Fruit fly (Drosophila melanogaster) whole organism, embryonic: ENCODE data around the gene Nadsyn.
A peak's percentile ranks its signal among the peaks of the same experiment; 100 is the strongest.

Experiments used
- B-H2 ChIP-seq: fragments of 200-800 bp; sonication (Bioruptor generic); optimal IDR thresholded peaks from 2 replicates; lab custom pipeline; 2018; ENCODE audit warnings: missing biosample characterization, mild to moderate bottlenecking, missing genetic modification characterization
- CG10209 ChIP-seq: fragments of 200-800 bp; sonication (Bioruptor generic); optimal IDR thresholded peaks from 3 replicates; lab custom pipeline; 2017; ENCODE audit warnings: missing biosample characterization, mild to moderate bottlenecking, missing genetic modification characterization, missing genetic modification reagents
- CG10462 ChIP-seq: fragments of 200-800 bp; sonication (Bioruptor generic); optimal IDR thresholded peaks from 2 replicates; lab custom pipeline; 2016; ENCODE audit warnings: missing biosample characterization, missing genetic modification characterization
- CG11398 ChIP-seq: fragments of 200-800 bp; sonication (Bioruptor generic); optimal IDR thresholded peaks from 2 replicates; lab custom pipeline; 2016; ENCODE audit warnings: missing biosample characterization, missing genetic modification characterization
- CG11504 ChIP-seq: fragments of 200-800 bp; sonication (Bioruptor generic); optimal IDR thresholded peaks from 3 replicates; lab custom pipeline; 2019; ENCODE audit warnings: missing biosample characterization, mild to moderate bottlenecking, missing genetic modification characterization, moderate library complexity
- CG12219 ChIP-seq: fragments of 200-800 bp; sonication (Bioruptor generic); optimal IDR thresholded peaks from 3 replicates; lab custom pipeline; 2018; ENCODE audit warnings: missing biosample characterization, mild to moderate bottlenecking, missing genetic modification characterization
- CG12391 ChIP-seq: fragments of 200-800 bp; sonication (Bioruptor generic); optimal IDR thresholded peaks from 3 replicates; lab custom pipeline; 2018; ENCODE audit warnings: missing biosample characterization, mild to moderate bottlenecking, missing genetic modification characterization, moderate library complexity
- CG15696 ChIP-seq: fragments of 200-800 bp; sonication (Bioruptor generic); optimal IDR thresholded peaks from 2 replicates; lab custom pipeline; 2019; ENCODE audit warnings: missing biosample characterization, mild to moderate bottlenecking, missing genetic modification characterization, moderate library complexity
- CG1603 ChIP-seq: fragments of 200-800 bp; sonication (Bioruptor generic); optimal IDR thresholded peaks from 2 replicates; lab custom pipeline; 2019; ENCODE audit warnings: missing biosample characterization, mild to moderate bottlenecking, missing genetic modification characterization, moderate library complexity
- CG17328 ChIP-seq: fragments of 200-800 bp; sonication (Bioruptor generic); IDR thresholded peaks from 2 replicates; pipeline ENCODE4 v1.3.6; 2022; ENCODE audit warnings: missing biosample characterization, missing genetic modification characterization
- CG17802 ChIP-seq: fragments of 200-800 bp; sonication (Bioruptor generic); optimal IDR thresholded peaks from 2 replicates; lab custom pipeline; 2018; ENCODE audit warnings: missing biosample characterization, mild to moderate bottlenecking, missing genetic modification characterization, moderate library complexity
- CG2678 ChIP-seq: fragments of 200-800 bp; sonication (Bioruptor generic); optimal IDR thresholded peaks from 3 replicates; lab custom pipeline; 2019; ENCODE audit warnings: missing biosample characterization, mild to moderate bottlenecking, missing genetic modification characterization, moderate library complexity
- CG34422 ChIP-seq: fragments of 200-800 bp; sonication (Bioruptor generic); IDR thresholded peaks from 3 replicates; pipeline ENCODE4 v1.3.6; 2022; ENCODE audit warnings: missing biosample characterization, missing genetic modification characterization
- CG3847 ChIP-seq: fragments of 200-800 bp; sonication (Bioruptor generic); IDR thresholded peaks from 2 replicates; pipeline ENCODE4 v1.3.6; 2022; ENCODE audit warnings: missing biosample characterization, missing genetic modification characterization
- CG42726 ChIP-seq: fragments of 200-800 bp; sonication (Bioruptor generic); IDR thresholded peaks from 2 replicates; pipeline ENCODE4 v1.3.6; 2022; ENCODE audit warnings: missing biosample characterization, missing genetic modification characterization; ENCODE audit not compliant: partially characterized antibody
- CG4328 ChIP-seq: fragments of 200-800 bp; sonication (Bioruptor generic); optimal IDR thresholded peaks from 3 replicates; lab custom pipeline; 2017; ENCODE audit warnings: missing biosample characterization, missing genetic modification reagents, missing genetic modification characterization
- CG6765 ChIP-seq: fragments of 200-800 bp; sonication (Bioruptor generic); optimal IDR thresholded peaks from 3 replicates; lab custom pipeline; 2017; ENCODE audit warnings: missing biosample characterization, mild to moderate bottlenecking, missing genetic modification characterization
- CG6791 ChIP-seq: fragments of 200-800 bp; sonication (Bioruptor generic); IDR thresholded peaks from 3 replicates; pipeline ENCODE4 v1.3.6; 2022; ENCODE audit warnings: missing biosample characterization, missing genetic modification characterization; ENCODE audit not compliant: partially characterized antibody
- CG7786 ChIP-seq: fragments of 200-800 bp; sonication (Bioruptor generic); optimal IDR thresholded peaks from 2 replicates; lab custom pipeline; 2016; ENCODE audit warnings: missing biosample characterization, missing genetic modification characterization
- CG7928 ChIP-seq: fragments of 200-800 bp; sonication (Bioruptor generic); optimal IDR thresholded peaks from 2 replicates; lab custom pipeline; 2017; ENCODE audit warnings: missing biosample characterization, mild to moderate bottlenecking, missing genetic modification characterization
- CG7963 ChIP-seq: fragments of 200-800 bp; sonication (Bioruptor generic); IDR thresholded peaks from 3 replicates; pipeline ENCODE4 v1.3.6; 2022; ENCODE audit warnings: missing biosample characterization, missing genetic modification characterization; ENCODE audit not compliant: partially characterized antibody
- Deaf1 ChIP-seq: fragments of 200-800 bp; optimal IDR thresholded peaks from 3 replicates; lab custom pipeline; 2019; ENCODE audit warnings: missing biosample characterization, mild to moderate bottlenecking, missing genetic modification characterization, moderate library complexity
- Dip3 ChIP-seq: fragments of 200-800 bp; sonication (Bioruptor generic); optimal IDR thresholded peaks from 3 replicates; lab custom pipeline; 2016; ENCODE audit warnings: missing biosample characterization, missing genetic modification characterization
- Fer1 ChIP-seq: fragments of 200-800 bp; sonication (Bioruptor generic); optimal IDR thresholded peaks from 2 replicates; lab custom pipeline; 2017; ENCODE audit warnings: missing biosample characterization, mild to moderate bottlenecking, missing genetic modification characterization
- Hand ChIP-seq: fragments of 200-800 bp; sonication (Bioruptor generic); optimal IDR thresholded peaks from 2 replicates; lab custom pipeline; 2017; ENCODE audit warnings: mild to moderate bottlenecking, missing biosample characterization, missing genetic modification reagents, missing genetic modification characterization
- HmgD ChIP-seq: fragments of 200-800 bp; sonication (Bioruptor generic); optimal IDR thresholded peaks from 3 replicates; lab custom pipeline; 2016; ENCODE audit warnings: missing biosample characterization, missing genetic modification characterization
- HmgZ ChIP-seq: fragments of 200-800 bp; sonication (Bioruptor generic); optimal IDR thresholded peaks from 2 replicates; lab custom pipeline; 2018; ENCODE audit warnings: missing biosample characterization, mild to moderate bottlenecking, missing genetic modification characterization
- NC2β ChIP-seq: fragments of 200-800 bp; sonication (Bioruptor generic); optimal IDR thresholded peaks from 2 replicates; lab custom pipeline; 2016; ENCODE audit warnings: missing biosample characterization, missing genetic modification characterization
- Nf-YA ChIP-seq: fragments of 200-800 bp; sonication (Bioruptor generic); IDR thresholded peaks from 2 replicates; pipeline ENCODE4 v1.3.6; 2022; ENCODE audit warnings: missing biosample characterization, missing genetic modification characterization
- Nf-YC ChIP-seq: fragments of 200-800 bp; optimal IDR thresholded peaks from 3 replicates; lab custom pipeline; 2019; ENCODE audit warnings: missing biosample characterization, mild to moderate bottlenecking, missing genetic modification characterization, moderate library complexity
- PHDP ChIP-seq: fragments of 200-800 bp; sonication (Bioruptor generic); optimal IDR thresholded peaks from 3 replicates; lab custom pipeline; 2018; ENCODE audit warnings: missing biosample characterization, mild to moderate bottlenecking, missing genetic modification characterization, moderate library complexity
- YL-1 ChIP-seq: fragments of 200-800 bp; sonication (Bioruptor generic); optimal IDR thresholded peaks from 3 replicates; lab custom pipeline; 2017; ENCODE audit warnings: missing biosample characterization, mild to moderate bottlenecking, missing genetic modification characterization
- cg ChIP-seq: fragments of 200-800 bp; sonication (Bioruptor generic); optimal IDR thresholded peaks from 3 replicates; lab custom pipeline; 2019; ENCODE audit warnings: missing biosample characterization, mild to moderate bottlenecking, missing genetic modification characterization, moderate library complexity
- croc ChIP-seq: fragments of 200-800 bp; sonication (Bioruptor generic); conservative IDR thresholded peaks from 3 replicates; pipeline ENCODE4 v1.3.6; 2022; ENCODE audit warnings: missing biosample characterization, missing genetic modification characterization
- en ChIP-seq: fragments of 200-800 bp; sonication (Bioruptor generic); optimal IDR thresholded peaks from 2 replicates; lab custom pipeline; 2016; ENCODE audit warnings: missing biosample characterization, missing genetic modification characterization
- ftz-f1 ChIP-seq: fragments of 200-800 bp; sonication (Bioruptor generic); optimal IDR thresholded peaks from 2 replicates; lab custom pipeline; 2016; ENCODE audit warnings: missing biosample characterization, missing genetic modification characterization
- her ChIP-seq: fragments of 200-800 bp; sonication (Bioruptor generic); optimal IDR thresholded peaks from 2 replicates; lab custom pipeline; 2016; ENCODE audit warnings: missing biosample characterization, missing genetic modification characterization
- jing ChIP-seq: fragments of 200-800 bp; sonication (Bioruptor generic); optimal IDR thresholded peaks from 2 replicates; lab custom pipeline; 2018; ENCODE audit warnings: missing biosample characterization, mild to moderate bottlenecking, missing genetic modification characterization
- ken ChIP-seq: fragments of 200-800 bp; sonication (Bioruptor generic); IDR thresholded peaks from 3 replicates; pipeline ENCODE4 v1.3.6; 2022; ENCODE audit warnings: missing biosample characterization, missing genetic modification characterization
- lmd ChIP-seq: fragments of 200-800 bp; sonication (Bioruptor generic); IDR thresholded peaks from 2 replicates; pipeline ENCODE4 v1.3.6; 2022; ENCODE audit warnings: missing biosample characterization, missing genetic modification characterization
- nom ChIP-seq: fragments of 200-800 bp; sonication (Bioruptor generic); optimal IDR thresholded peaks from 2 replicates; lab custom pipeline; 2017; ENCODE audit warnings: missing biosample characterization, missing genetic modification characterization, mild to moderate bottlenecking, moderate library complexity, missing genetic modification reagents
- phol ChIP-seq: fragments of 200-800 bp; sonication (Bioruptor generic); optimal IDR thresholded peaks from 3 replicates; lab custom pipeline; 2018; ENCODE audit warnings: missing biosample characterization, mild to moderate bottlenecking, missing genetic modification characterization, moderate library complexity
- repo ChIP-seq: fragments of 200-800 bp; sonication (Bioruptor generic); optimal IDR thresholded peaks from 2 replicates; lab custom pipeline; 2016; ENCODE audit warnings: missing biosample characterization, missing genetic modification characterization
- scrt ChIP-seq: fragments of 200-800 bp; sonication (Bioruptor generic); optimal IDR thresholded peaks from 2 replicates; lab custom pipeline; 2018; ENCODE audit warnings: missing biosample characterization, mild to moderate bottlenecking, missing genetic modification characterization, moderate library complexity
- sima ChIP-seq: fragments of 200-800 bp; sonication (Bioruptor generic); optimal IDR thresholded peaks from 2 replicates; lab custom pipeline; 2016; ENCODE audit warnings: missing biosample characterization, missing genetic modification characterization
- sqz ChIP-seq: fragments of 200-800 bp; sonication (Bioruptor generic); optimal IDR thresholded peaks from 3 replicates; lab custom pipeline; 2018; ENCODE audit warnings: missing biosample characterization, mild to moderate bottlenecking, missing genetic modification characterization
- stwl ChIP-seq: fragments of 200-800 bp; sonication (Bioruptor generic); optimal IDR thresholded peaks from 3 replicates; lab custom pipeline; 2018; ENCODE audit warnings: missing biosample characterization, mild to moderate bottlenecking, missing genetic modification characterization, moderate library complexity
- sug ChIP-seq: fragments of 200-800 bp; optimal IDR thresholded peaks from 2 replicates; lab custom pipeline; 2019; ENCODE audit warnings: missing biosample characterization, mild to moderate bottlenecking, missing genetic modification characterization, moderate library complexity
- tna ChIP-seq: fragments of 200-800 bp; sonication (Bioruptor generic); IDR thresholded peaks from 2 replicates; pipeline ENCODE4 v1.3.6; 2022; ENCODE audit warnings: missing biosample characterization, missing genetic modification characterization; ENCODE audit not compliant: partially characterized antibody
- wek ChIP-seq: fragments of 200-800 bp; sonication (Bioruptor generic); optimal IDR thresholded peaks from 3 replicates; lab custom pipeline; 2018; ENCODE audit warnings: missing biosample characterization, mild to moderate bottlenecking, missing genetic modification characterization, moderate library complexity

Gene Nadsyn

DNA sequence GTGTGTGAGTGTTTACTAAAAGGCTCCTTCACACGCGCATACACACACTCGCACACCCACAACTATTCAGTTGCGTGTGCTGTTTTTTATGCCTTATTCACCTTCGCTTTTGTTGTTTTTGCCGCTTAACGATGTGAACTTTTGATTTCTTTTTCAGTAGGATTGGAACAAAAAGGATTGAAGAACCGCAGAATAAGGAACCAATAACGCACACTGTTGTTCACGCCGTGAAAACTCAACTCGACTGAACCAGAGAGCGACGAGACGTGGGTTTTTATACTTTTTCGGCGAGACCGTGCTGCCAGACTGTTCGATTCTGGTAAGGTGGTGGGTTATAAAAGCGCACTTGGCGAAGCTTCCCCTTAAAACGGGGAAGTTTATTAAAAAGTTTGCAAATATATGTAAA is 37.1 kb upstream of the Nadsyn start, which contains the start of gene Pdcd4 (continued):
- peak; percentile 40 for TF ChIP-seq NC2β
- TF ChIP-seq ftz-f1 (GFP tag; lab: Kevin White, UChicago) = peak; percentile 3
- TF ChIP-seq CG7963 (GFP tag; lab: Robert Waterston, UW) = no peak
- TF ChIP-seq PHDP (tag; lab: Kevin White, UChicago) = no peak
- TF ChIP-seq sug (tag; lab: Kevin White, UChicago) = peak; percentile 25
- peak; percentile 59; the same call in 1 of the 2 replicates for TF ChIP-seq tna
- no peak for TF ChIP-seq CG7786 (GFP tag; lab: Kevin White, UChicago)
- peak; percentile 47 for TF ChIP-seq cg
- TF ChIP-seq CG34422 = peak; percentile 22; the same call in 1 of the 3 replicates
- TF ChIP-seq CG1603 (tag; lab: Kevin White, UChicago) = peak; percentile 31
- TF ChIP-seq CG2678 (tag; lab: Kevin White, UChicago) = peak; percentile 31
- TF ChIP-seq B-H2 = peak; percentile 11
- TF ChIP-seq jing (GFP tag; lab: Kevin White, UChicago) = no peak
- no peak for TF ChIP-seq CG10462 (GFP tag; lab: Kevin White, UChicago)
- TF ChIP-seq scrt (GFP tag; lab: Kevin White, UChicago) = peak; percentile 52
- no peak for TF ChIP-seq CG7928 (GFP tag; lab: Kevin White, UChicago)
- peak; percentile 18 for TF ChIP-seq Fer1 (GFP tag; lab: Kevin White, UChicago)
- no peak for TF ChIP-seq croc (GFP tag; lab: Robert Waterston, UW)
- peak; percentile 46; the same call in 1 of the 3 replicates for TF ChIP-seq ken (GFP tag; lab: Robert Waterston, UW)
- no peak for TF ChIP-seq en (GFP tag; lab: Kevin White, UChicago)
- peak; percentile 7 for TF ChIP-seq CG11504 (tag; lab: Kevin White, UChicago)
- peak; percentile 11 for TF ChIP-seq CG10209 (GFP tag; lab: Kevin White, UChicago)
- peak; percentile 0 for TF ChIP-seq Nf-YC
- TF ChIP-seq HmgZ (tag; lab: Kevin White, UChicago) = peak; percentile 4
- peak; percentile 22; the same call in 1 of the 2 replicates for TF ChIP-seq CG17328 (GFP tag; lab: Robert Waterston, UW)
- TF ChIP-seq CG6765 (GFP tag; lab: Kevin White, UChicago) = no peak
- peak; percentile 3 for TF ChIP-seq HmgD (GFP tag; lab: Kevin White, UChicago)
- TF ChIP-seq CG6791 (GFP tag; lab: Robert Waterston, UW) = peak; percentile 52; the same call in 1 of the 3 replicates
- peak; percentile 6 for TF ChIP-seq CG12391
- TF ChIP-seq Nf-YA (GFP tag; lab: Robert Waterston, UW) = 0 out of 2 replicates have a peak, but pooled peaks have one; percentile 31
- TF ChIP-seq CG15696 (tag; lab: Kevin White, UChicago) = no peak
- 0 out of 2 replicates have a peak, but pooled peaks have one; percentile 49 for TF ChIP-seq CG42726 (GFP tag; lab: Robert Waterston, UW)
- peak; percentile 85 for TF ChIP-seq nom (GFP tag; lab: Kevin White, UChicago)
- TF ChIP-seq CG11398 (GFP tag; lab: Kevin White, UChicago) = peak; percentile 3
- peak; percentile 35 for TF ChIP-seq stwl (tag; lab: Kevin White, UChicago)
- no peak for TF ChIP-seq phol (tag; lab: Kevin White, UChicago)
- no peak for TF ChIP-seq CG3847
- no peak for TF ChIP-seq CG17802 (tag; lab: Kevin White, UChicago)
- TF ChIP-seq wek (GFP tag; lab: Kevin White, UChicago) = peak; percentile 24
- TF ChIP-seq lmd = no peak
- peak; percentile 38 for TF ChIP-seq YL-1 (GFP tag; lab: Kevin White, UChicago)
- TF ChIP-seq Hand (GFP tag; lab: Kevin White, UChicago) = no peak
- peak; percentile 18 for TF ChIP-seq Deaf1
- no peak for TF ChIP-seq repo (GFP tag; lab: Kevin White, UChicago)
- no peak for TF ChIP-seq sima (GFP tag; lab: Kevin White, UChicago)
- TF ChIP-seq her (GFP tag; lab: Kevin White, UChicago) = peak; percentile 26
- TF ChIP-seq sqz (GFP tag; lab: Kevin White, UChicago) = peak; percentile 55
- no peak for TF ChIP-seq CG12219 (GFP tag; lab: Kevin White, UChicago)
- TF ChIP-seq Dip3 (GFP tag; lab: Kevin White, UChicago) = no peak
- peak; percentile 52 for TF ChIP-seq CG4328
